Fruit fly (Drosophila melanogaster) whole organism, prepupa: ENCODE measurements around the gene Spn28B.
A peak's percentile ranks its signal among the peaks of the same experiment; 100 is the strongest.

Experiments
- CG10631 ChIP-seq: fragments of 200-800 bp; sonication (Bioruptor generic); optimal IDR thresholded peaks from 2 replicates; lab custom pipeline; 2016; ENCODE audit warnings: missing biosample characterization, missing genetic modification characterization
- CG11294 ChIP-seq: fragments of 200-800 bp; sonication (Bioruptor generic); IDR thresholded peaks from 2 replicates; pipeline ENCODE4 v1.3.6; 2022; ENCODE audit warnings: missing biosample characterization, missing genetic modification characterization
- CG11902 ChIP-seq: fragments of 200-800 bp; sonication (Bioruptor generic); optimal IDR thresholded peaks from 3 replicates; lab custom pipeline; 2016; ENCODE audit warnings: missing biosample characterization, missing genetic modification characterization
- CG1621 ChIP-seq: fragments of 200-800 bp; sonication (Bioruptor generic); optimal IDR thresholded peaks from 3 replicates; lab custom pipeline; 2018; ENCODE audit warnings: missing biosample characterization, mild to moderate bottlenecking, missing genetic modification characterization
- CG3032 ChIP-seq: fragments of 200-800 bp; optimal IDR thresholded peaks from 2 replicates; lab custom pipeline; 2019; ENCODE audit warnings: missing biosample characterization, mild to moderate bottlenecking, missing genetic modification characterization, moderate library complexity
- CG31627 ChIP-seq: fragments of 200-800 bp; sonication (Bioruptor generic); optimal IDR thresholded peaks from 3 replicates; lab custom pipeline; 2016; ENCODE audit warnings: missing biosample characterization, missing genetic modification characterization
- CG32006 ChIP-seq: fragments of 200-800 bp; sonication (Bioruptor generic); optimal IDR thresholded peaks from 3 replicates; lab custom pipeline; 2017; ENCODE audit warnings: missing biosample characterization, mild to moderate bottlenecking, missing genetic modification characterization
- CG34406 ChIP-seq: fragments of 200-800 bp; sonication (Bioruptor generic); optimal IDR thresholded peaks from 3 replicates; lab custom pipeline; 2016; ENCODE audit warnings: missing biosample characterization, missing genetic modification characterization
- CG3919 ChIP-seq: fragments of 200-800 bp; sonication (Bioruptor generic); optimal IDR thresholded peaks from 3 replicates; lab custom pipeline; 2016; ENCODE audit warnings: missing biosample characterization, missing genetic modification characterization
- CG4318 ChIP-seq: fragments of 200-800 bp; sonication (Bioruptor generic); optimal IDR thresholded peaks from 3 replicates; lab custom pipeline; 2017; ENCODE audit warnings: missing biosample characterization, mild to moderate bottlenecking, missing genetic modification characterization
- CG6163 ChIP-seq: fragments of 200-800 bp; sonication (Bioruptor generic); IDR thresholded peaks from 3 replicates; pipeline ENCODE4 v1.3.6; 2022; ENCODE audit warnings: missing biosample characterization, missing genetic modification characterization
- CG6276 ChIP-seq: fragments of 200-800 bp; sonication (Bioruptor generic); optimal IDR thresholded peaks from 2 replicates; lab custom pipeline; 2017; ENCODE audit warnings: missing biosample characterization, mild to moderate bottlenecking, missing genetic modification characterization
- CG6792 ChIP-seq: fragments of 200-800 bp; sonication (Bioruptor generic); optimal IDR thresholded peaks from 3 replicates; lab custom pipeline; 2016; ENCODE audit warnings: missing biosample characterization, missing genetic modification characterization
- CG6808 ChIP-seq: fragments of 200-800 bp; sonication (Bioruptor generic); optimal IDR thresholded peaks from 3 replicates; lab custom pipeline; 2017; ENCODE audit warnings: missing biosample characterization, missing genetic modification characterization, mild to moderate bottlenecking, moderate library complexity, missing genetic modification reagents
- CG6854 ChIP-seq: fragments of 200-800 bp; sonication (Bioruptor generic); optimal IDR thresholded peaks from 2 replicates; lab custom pipeline; 2017; ENCODE audit warnings: missing biosample characterization, mild to moderate bottlenecking, missing genetic modification characterization
- CG7368 ChIP-seq: fragments of 200-800 bp; sonication (Bioruptor generic); optimal IDR thresholded peaks from 3 replicates; lab custom pipeline; 2016; ENCODE audit warnings: missing biosample characterization, missing genetic modification characterization
- CG8319 ChIP-seq: fragments of 200-800 bp; sonication (Bioruptor generic); optimal IDR thresholded peaks from 3 replicates; lab custom pipeline; 2016; ENCODE audit warnings: missing biosample characterization, missing genetic modification characterization
- CG8632 ChIP-seq: fragments of 200-800 bp; sonication (Bioruptor generic); optimal IDR thresholded peaks from 3 replicates; lab custom pipeline; 2016; ENCODE audit warnings: missing biosample characterization, missing genetic modification characterization
- CG9139 ChIP-seq: fragments of 200-800 bp; sonication (Bioruptor generic); optimal IDR thresholded peaks from 3 replicates; lab custom pipeline; 2017; ENCODE audit warnings: missing biosample characterization, mild to moderate bottlenecking, missing genetic modification characterization
- Eip75B ChIP-seq: fragments of 200-800 bp; sonication (Bioruptor generic); optimal IDR thresholded peaks from 3 replicates; lab custom pipeline; 2016; ENCODE audit warnings: missing biosample characterization, missing genetic modification characterization
- Eip78C ChIP-seq: fragments of 200-800 bp; sonication (Bioruptor generic); peaks from one replicate; lab custom pipeline; 2016; ENCODE audit warnings: missing biosample characterization, missing genetic modification characterization
- Eip93F ChIP-seq: fragments of 200-800 bp; sonication (Bioruptor generic); optimal IDR thresholded peaks from 2 replicates; lab custom pipeline; 2016; ENCODE audit warnings: missing biosample characterization, mild to moderate bottlenecking, missing genetic modification characterization
- Ets21C ChIP-seq: fragments of 200-800 bp; sonication (Bioruptor generic); optimal IDR thresholded peaks from 3 replicates; lab custom pipeline; 2016; ENCODE audit warnings: missing biosample characterization, missing genetic modification characterization
- Gug ChIP-seq: fragments of 200-800 bp; sonication (Bioruptor generic); IDR thresholded peaks from 2 replicates; pipeline ENCODE4 v1.3.6; 2022; ENCODE audit warnings: missing biosample characterization, missing genetic modification characterization
- Hr38 ChIP-seq: sonication (Bioruptor generic); optimal IDR thresholded peaks from 2 replicates; lab custom pipeline; 2016; ENCODE audit warnings: missing biosample characterization, missing genetic modification characterization
- Hr39 ChIP-seq: fragments of 200-800 bp; sonication (Bioruptor generic); optimal IDR thresholded peaks from 2 replicates; lab custom pipeline; 2016; ENCODE audit warnings: missing biosample characterization, missing genetic modification characterization
- Hr4 ChIP-seq: fragments of 200-800 bp; sonication (Bioruptor generic); optimal IDR thresholded peaks from 3 replicates; lab custom pipeline; 2016; ENCODE audit warnings: missing biosample characterization, missing genetic modification characterization
- Lpt ChIP-seq: fragments of 200-800 bp; sonication (Bioruptor generic); optimal IDR thresholded peaks from 3 replicates; lab custom pipeline; 2016; ENCODE audit warnings: missing biosample characterization, missing genetic modification characterization
- OdsH ChIP-seq: fragments of 200-800 bp; sonication (Bioruptor generic); optimal IDR thresholded peaks from 3 replicates; lab custom pipeline; 2016; ENCODE audit warnings: missing biosample characterization, missing genetic modification characterization
- Sox102F ChIP-seq: fragments of 200-800 bp; sonication (Bioruptor generic); optimal IDR thresholded peaks from 2 replicates; lab custom pipeline; 2016; ENCODE audit warnings: missing biosample characterization, mild to moderate bottlenecking, missing genetic modification characterization
- Sox14 ChIP-seq: fragments of 200-800 bp; sonication (Bioruptor generic); optimal IDR thresholded peaks from 3 replicates; lab custom pipeline; 2016; ENCODE audit warnings: missing biosample characterization, missing genetic modification characterization
- Sox15 ChIP-seq: fragments of 200-800 bp; sonication (Bioruptor generic); optimal IDR thresholded peaks from 3 replicates; lab custom pipeline; 2016; ENCODE audit warnings: missing biosample characterization, missing genetic modification characterization
- dac ChIP-seq: fragments of 200-800 bp; sonication (Bioruptor generic); optimal IDR thresholded peaks from 2 replicates; lab custom pipeline; 2017; ENCODE audit warnings: missing biosample characterization, mild to moderate bottlenecking, missing genetic modification characterization
- dsx ChIP-seq: fragments of 200-800 bp; optimal IDR thresholded peaks from 3 replicates; lab custom pipeline; 2019; ENCODE audit warnings: missing biosample characterization, mild to moderate bottlenecking, missing genetic modification characterization, moderate library complexity; ENCODE audit not compliant: poor library complexity, severe bottlenecking
- eg ChIP-seq: fragments of 200-800 bp; sonication (Bioruptor generic); IDR thresholded peaks from 3 replicates; pipeline ENCODE4 v1.3.6; 2022; ENCODE audit warnings: missing biosample characterization, missing genetic modification characterization
- fd85E ChIP-seq: fragments of 200-800 bp; sonication (Bioruptor generic); optimal IDR thresholded peaks from 3 replicates; lab custom pipeline; 2016; ENCODE audit warnings: missing biosample characterization, missing genetic modification characterization
- fkh ChIP-seq: fragments of 200-800 bp; sonication (Bioruptor generic); optimal IDR thresholded peaks from 3 replicates; lab custom pipeline; 2017; ENCODE audit warnings: missing biosample characterization, mild to moderate bottlenecking, missing genetic modification characterization, moderate library complexity
- lz ChIP-seq: fragments of 200-800 bp; sonication (Bioruptor generic); optimal IDR thresholded peaks from 3 replicates; lab custom pipeline; 2016; ENCODE audit warnings: missing biosample characterization, missing genetic modification characterization
- net ChIP-seq: fragments of 200-800 bp; sonication (Bioruptor generic); optimal IDR thresholded peaks from 3 replicates; lab custom pipeline; 2016; ENCODE audit warnings: missing biosample characterization, missing genetic modification characterization
- pdm3 ChIP-seq: fragments of 200-800 bp; sonication (Bioruptor generic); optimal IDR thresholded peaks from 3 replicates; lab custom pipeline; 2016; ENCODE audit warnings: missing biosample characterization, missing genetic modification characterization
- spab ChIP-seq: fragments of 200-800 bp; sonication (Bioruptor generic); optimal IDR thresholded peaks from 2 replicates; lab custom pipeline; 2017; ENCODE audit warnings: missing biosample characterization, mild to moderate bottlenecking, missing genetic modification characterization, missing genetic modification reagents
- svp ChIP-seq: fragments of 200-800 bp; sonication (Bioruptor generic); peaks from one replicate; lab custom pipeline; 2016; ENCODE audit warnings: missing biosample characterization, missing genetic modification characterization
- vri ChIP-seq: fragments of 200-800 bp; sonication (Bioruptor generic); optimal IDR thresholded peaks from 3 replicates; lab custom pipeline; 2016; ENCODE audit warnings: missing biosample characterization, mild to moderate bottlenecking, missing genetic modification characterization

The Spn28B gene

dm6 chr2L:7532644-7533324 is 48.9 kb upstream of the Spn28B start (continued):
- TF ChIP-seq CG1621 (tag; lab: Kevin White, UChicago) (peak; percentile 37), vri (no peak), Eip75B (GFP tag; lab: Kevin White, UChicago) (peak; percentile 36), spab (GFP tag; lab: Kevin White, UChicago) (peak; percentile 14), eg (GFP tag; lab: Robert Waterston, UW) (peak; percentile 47; the same call in 1 of the 3 replicates), CG6808 (no peak), dsx (GFP tag; lab: Kevin White, UChicago) (no peak), Eip93F (GFP tag; lab: Kevin White, UChicago) (no peak), CG6792 (GFP tag; lab: Kevin White, UChicago) (peak; percentile 5), Lpt (GFP tag; lab: Kevin White, UChicago) (peak; percentile 27), Sox14 (GFP tag; lab: Kevin White, UChicago) (peak; percentile 62), fkh (no peak)

DNA sequence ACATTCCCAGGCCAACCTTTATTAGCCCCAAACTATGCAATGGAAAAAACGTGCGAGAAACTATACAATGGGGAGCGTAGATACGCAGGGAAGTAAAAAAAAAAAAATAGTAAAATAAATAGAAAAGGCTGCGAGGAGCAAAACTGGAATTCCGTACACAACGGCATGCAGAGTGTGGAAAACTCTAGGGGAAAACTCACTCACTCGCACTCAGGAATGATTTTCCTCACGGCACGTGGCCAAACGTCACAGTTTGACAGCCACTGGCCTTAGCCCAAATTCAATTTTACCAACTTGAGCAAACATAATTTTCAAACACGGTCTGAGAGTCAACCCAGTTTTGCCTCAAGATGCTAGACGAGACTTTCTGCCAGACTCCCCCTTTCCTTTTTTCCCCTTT is 47.7 kb upstream of the Spn28B start:
- no peak for TF ChIP-seq CG11294 (GFP tag; lab: Robert Waterston, UW)
- no peak for TF ChIP-seq lz (GFP tag; lab: Kevin White, UChicago)
- TF ChIP-seq Hr39 (GFP tag; lab: Kevin White, UChicago): no peak
- TF ChIP-seq eg (GFP tag; lab: Robert Waterston, UW): 0 out of 3 replicates have a peak, but pooled peaks have one; percentile 22
- TF ChIP-seq Sox102F: no peak
- no peak for TF ChIP-seq svp (GFP tag; lab: Kevin White, UChicago)
- TF ChIP-seq CG6276: no peak
- TF ChIP-seq CG4318 (GFP tag; lab: Kevin White, UChicago): no peak
- TF ChIP-seq fkh: peak; percentile 9
- no peak for TF ChIP-seq CG7368 (GFP tag; lab: Kevin White, UChicago)
- no peak for TF ChIP-seq CG31627 (GFP tag; lab: Kevin White, UChicago)
- no peak for TF ChIP-seq vri
- TF ChIP-seq CG6163 (GFP tag; lab: Robert Waterston, UW): 0 out of 3 replicates have a peak, but pooled peaks have one; percentile 11
- TF ChIP-seq Eip75B (GFP tag; lab: Kevin White, UChicago): no peak
- TF ChIP-seq fd85E (GFP tag; lab: Kevin White, UChicago): no peak
- no peak for TF ChIP-seq CG3032 (tag; lab: Kevin White, UChicago)
- TF ChIP-seq CG3919 (GFP tag; lab: Kevin White, UChicago): no peak
- TF ChIP-seq OdsH: no peak
- no peak for TF ChIP-seq CG8632 (GFP tag; lab: Kevin White, UChicago)
- TF ChIP-seq Eip93F (GFP tag; lab: Kevin White, UChicago): no peak
- TF ChIP-seq Ets21C: no peak
- no peak for TF ChIP-seq Gug (GFP tag; lab: Robert Waterston, UW)
- no peak for TF ChIP-seq spab (GFP tag; lab: Kevin White, UChicago)
- TF ChIP-seq CG32006 (GFP tag; lab: Kevin White, UChicago): no peak
- TF ChIP-seq Hr38: no peak
- no peak for TF ChIP-seq Lpt (GFP tag; lab: Kevin White, UChicago)
- TF ChIP-seq, all 60 proteins: peak for 3

DNA sequence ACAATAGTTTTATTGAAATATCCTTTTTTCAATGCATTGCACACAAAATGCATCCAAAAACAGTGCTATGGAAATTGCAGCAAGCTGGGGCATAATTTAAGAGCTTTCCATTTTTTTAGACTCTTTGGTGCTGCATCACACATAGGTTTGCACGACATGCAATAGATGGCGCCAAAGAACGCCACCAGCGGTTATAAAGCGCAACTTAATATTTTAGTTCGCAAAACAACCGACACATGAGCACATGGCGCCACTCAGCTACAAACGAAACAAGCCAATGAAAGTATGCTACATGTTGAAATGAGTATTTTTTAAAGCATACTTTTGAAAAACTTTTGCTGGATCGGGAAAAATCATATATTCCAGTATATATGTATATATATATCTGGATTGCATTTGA is 46.8 kb upstream of the Spn28B start:
- TF ChIP-seq spab (GFP tag; lab: Kevin White, UChicago) (peak; percentile 36), CG31627 (GFP tag; lab: Kevin White, UChicago) (peak; percentile 91), net (peak; percentile 70), CG6808 (peak; percentile 56), CG10631 (GFP tag; lab: Kevin White, UChicago) (peak; percentile 47), Sox102F (peak; percentile 52), fd85E (GFP tag; lab: Kevin White, UChicago) (no peak), dsx (GFP tag; lab: Kevin White, UChicago) (no peak), CG32006 (GFP tag; lab: Kevin White, UChicago) (peak; percentile 37), CG9139 (GFP tag; lab: Kevin White, UChicago) (peak; percentile 25), pdm3 (GFP tag; lab: Kevin White, UChicago) (peak; percentile 74), CG11294 (GFP tag; lab: Robert Waterston, UW) (0 out of 2 replicates have a peak, but pooled peaks have one; percentile 23), Eip75B (GFP tag; lab: Kevin White, UChicago) (peak; percentile 54), eg (GFP tag; lab: Robert Waterston, UW) (peak; percentile 79), CG6854 (peak; percentile 13), Sox15 (GFP tag; lab: Kevin White, UChicago) (peak; percentile 42), Gug (GFP tag; lab: Robert Waterston, UW) (peak; percentile 52), Ets21C (peak; percentile 52), CG34406 (GFP tag; lab: Kevin White, UChicago) (peak; percentile 30), Eip78C (peak; percentile 83), vri (peak; percentile 51), CG1621 (tag; lab: Kevin White, UChicago) (peak; percentile 45), CG8319 (peak; percentile 49), CG3032 (tag; lab: Kevin White, UChicago) (peak; percentile 65), Hr4 (GFP tag; lab: Kevin White, UChicago) (peak; percentile 46), dac (GFP tag; lab: Kevin White, UChicago) (peak; percentile 59), Hr38 (no peak), Sox14 (GFP tag; lab: Kevin White, UChicago) (peak; percentile 79), OdsH (peak; percentile 72), CG11902 (GFP tag; lab: Kevin White, UChicago) (peak; percentile 55)
